Worm (Caenorhabditis elegans) whole organism, L2 larva: ENCODE data around the gene col-105.

ENCODE experiments used
- nhr-12 ChIP-seq: fragments of 150-350 bp; optimal IDR thresholded peaks from 2 replicates; lab custom pipeline; 2014; ENCODE audit warnings: missing biosample characterization, missing genetic modification characterization
- nhr-129 ChIP-seq: fragments of 150-350 bp; optimal IDR thresholded peaks from 2 replicates; lab custom pipeline; 2014; ENCODE audit warnings: missing biosample characterization, missing genetic modification characterization
- nhr-23 ChIP-seq: fragments of 150-350 bp; optimal IDR thresholded peaks from 2 replicates; lab custom pipeline; 2014; ENCODE audit warnings: missing biosample characterization, missing genetic modification reagents, missing genetic modification characterization
- sma-3 ChIP-seq: sonication (generic microtip); optimal IDR thresholded peaks from 2 replicates; lab custom pipeline; 2016; ENCODE audit warnings: missing genetic modification reagents, missing genetic modification characterization, missing compliant biosample characterization
- unc-55 ChIP-seq: fragments of 150-350 bp; sonication (generic microtip); optimal IDR thresholded peaks from 3 replicates; lab custom pipeline; 2014; ENCODE audit warnings: missing biosample characterization, missing genetic modification reagents, missing genetic modification characterization

The col-105 gene

ce11 chrIV:1309600-1310207, 49.3 kb downstream of the col-105 start, which contains the start of the genes ddx-46 and F53H1.4 (continued):
- TF ChIP-seq nhr-12 (tag; lab: Kevin White, UChicago) (no peak), nhr-129 (tag; lab: Kevin White, UChicago) (peak; percentile 18), nhr-23 (no peak), sma-3 (peak; percentile 4), unc-55 (GFP tag; lab: Kevin White, UChicago) (peak; percentile 71)
